Worm (Caenorhabditis elegans) whole organism, young adult: ENCODE results near the gene F55G7.1.

Experiments used
- F37B4.10 ChIP-seq: fragments of 200-800 bp; sonication (Bioruptor generic); IDR thresholded peaks from 2 replicates; pipeline ENCODE4 v1.3.6; 2022; ENCODE audit warnings: missing genetic modification characterization, missing compliant biosample characterization
- Y79H2A.3 ChIP-seq: fragments of 200-800 bp; sonication (Bioruptor generic); conservative IDR thresholded peaks from 2 replicates; pipeline ENCODE4 v1.3.6; 2022; ENCODE audit warnings: missing genetic modification reagents, missing genetic modification characterization, missing compliant biosample characterization
- akir-1 ChIP-seq: fragments of 200-800 bp; sonication (Bioruptor generic); optimal IDR thresholded peaks from 2 replicates; lab custom pipeline; 2018; ENCODE audit warnings: mild to moderate bottlenecking, missing genetic modification characterization, moderate library complexity, missing compliant biosample characterization
- ama-1 ChIP-seq, 3 experiments: fragments of 150-350 bp in 1 of 3; sonication (generic microtip) in 2 of 3; optimal IDR thresholded peaks; 2 replicates each; lab custom pipeline; 2014 to 2018; ENCODE audit warnings: missing biosample characterization in 2 of 3, missing genetic modification characterization in 2 of 3, missing genetic modification reagents in 2 of 3
- gei-17 ChIP-seq: fragments of 200-800 bp; sonication (Bioruptor generic); optimal IDR thresholded peaks from 2 replicates; lab custom pipeline; 2018; ENCODE audit warnings: mild to moderate bottlenecking, missing genetic modification characterization, missing compliant biosample characterization
- hlh-12 ChIP-seq: sonication (generic microtip); optimal IDR thresholded peaks from 2 replicates; lab custom pipeline; 2016; ENCODE audit warnings: missing genetic modification characterization, missing compliant biosample characterization
- hmg-1.2 ChIP-seq: fragments of 200-800 bp; sonication (Bioruptor generic); IDR thresholded peaks from 2 replicates; pipeline ENCODE4 v1.3.6; 2022; ENCODE audit warnings: missing genetic modification reagents, missing genetic modification characterization, missing compliant biosample characterization
- hrde-1 ChIP-seq: sonication (generic microtip); optimal IDR thresholded peaks from 2 replicates; lab custom pipeline; 2016; ENCODE audit warnings: missing genetic modification characterization, mild to moderate bottlenecking, missing compliant biosample characterization, moderate library complexity, missing genotype, missing genetic modification reagents, borderline replicate concordance
- mes-4 ChIP-seq: sonication (generic microtip); optimal IDR thresholded peaks from 2 replicates; lab custom pipeline; 2016; ENCODE audit warnings: missing genotype, missing genetic modification characterization, missing compliant biosample characterization
- pha-4 ChIP-seq: fragments of 150-350 bp; sonication (generic microtip); optimal IDR thresholded peaks from 2 replicates; lab custom pipeline; 2014; ENCODE audit warnings: missing biosample characterization, missing genetic modification reagents, missing genetic modification characterization
- unc-130 ChIP-seq: sonication (generic microtip); optimal IDR thresholded peaks from 2 replicates; lab custom pipeline; 2016; ENCODE audit warnings: missing genetic modification reagents, missing genetic modification characterization, missing compliant biosample characterization
- xnd-1 ChIP-seq: sonication (generic microtip); optimal IDR thresholded peaks from 2 replicates; lab custom pipeline; 2016; ENCODE audit warnings: missing genotype, missing genetic modification reagents, missing genetic modification characterization, missing compliant biosample characterization

ce11 chrX:11879871-11880270 lies 44.4 kb upstream of the F55G7.1 start, which contains the start of the genes Y62H9A.3 and Y62H9A.4:
- TF ChIP-seq akir-1 (GFP tag; lab: Kevin White, UChicago) = no peak
- TF ChIP-seq unc-130 = no peak
- TF ChIP-seq hmg-1.2 (GFP tag; lab: Robert Waterston, UW) = no peak
- no peak for TF ChIP-seq mes-4
- TF ChIP-seq F37B4.10 (GFP tag; lab: Robert Waterston, UW) = no peak
- TF ChIP-seq Y79H2A.3 (GFP tag; lab: Robert Waterston, UW) = no peak
- TF ChIP-seq ama-1 (optimal IDR thresholded peaks at IDR 0.05; lab: Kevin White, UChicago) = no peak
- no peak for TF ChIP-seq ama-1 (GFP tag; optimal IDR thresholded peaks at IDR 0.05; lab: Kevin White, UChicago)
- no peak for TF ChIP-seq xnd-1
- TF ChIP-seq pha-4 (tag; lab: Kevin White, UChicago) = no peak
- no peak for TF ChIP-seq gei-17 (GFP tag; lab: Kevin White, UChicago)
- no peak for TF ChIP-seq hrde-1 (tag; lab: Kevin White, UChicago)
- TF ChIP-seq hlh-12 = no peak
